Fruit fly (Drosophila melanogaster): ENCODE results near the gene CG11162.

Gene CG11162

dm6 chrX:13679565-13679964, 2.9 kb downstream of the CG11162 start (continued):
- TF ChIP-seq chn (GFP tag; optimal IDR thresholded peaks at IDR 0.05) (no peak), tin (GFP tag; optimal IDR thresholded peaks at IDR 0.05) (no peak), mld (GFP tag; IDR thresholded peaks at IDR 0.05; ENCODE audit: partially characterized antibody) (no peak), wek (GFP tag; optimal IDR thresholded peaks at IDR 0.05) (no peak), CG10267 (tag; optimal IDR thresholded peaks at IDR 0.05) (peak; percentile 26), CTCF (GFP tag; optimal IDR thresholded peaks at IDR 0.05) (no peak), cad (GFP tag; optimal IDR thresholded peaks at IDR 0.05) (no peak), Meics (GFP tag; optimal IDR thresholded peaks at IDR 0.05) (peak; percentile 19), CG12104 (GFP tag; optimal IDR thresholded peaks at IDR 0.05) (no peak), unpg (GFP tag; optimal IDR thresholded peaks at IDR 0.05) (peak; percentile 53), ase (GFP tag; IDR thresholded peaks at IDR 0.05) (no peak), gcm2 (GFP tag; optimal IDR thresholded peaks at IDR 0.05) (no peak), CG18599 (GFP tag; optimal IDR thresholded peaks at IDR 0.05) (peak; percentile 10), CG9609 (GFP tag; optimal IDR thresholded peaks at IDR 0.05) (no peak), peb (GFP tag; IDR thresholded peaks at IDR 0.05) (no peak), CG34422 (GFP tag; IDR thresholded peaks at IDR 0.05) (no peak), wdn (GFP tag; IDR thresholded peaks at IDR 0.05) (no peak), Xbp1 (GFP tag; optimal IDR thresholded peaks at IDR 0.05) (peak; percentile 15), Hand (GFP tag; optimal IDR thresholded peaks at IDR 0.05) (no peak), pb (GFP tag; optimal IDR thresholded peaks at IDR 0.05) (no peak), CG14441 (GFP tag; IDR thresholded peaks at IDR 0.05) (no peak), fru (optimal IDR thresholded peaks at IDR 0.05) (no peak), ftz-f1 (GFP tag; optimal IDR thresholded peaks at IDR 0.05) (no peak), Fer2 (tag; optimal IDR thresholded peaks at IDR 0.05) (no peak), Abd-B (GFP tag; optimal IDR thresholded peaks at IDR 0.05) (no peak), CG31388 (GFP tag; optimal IDR thresholded peaks at IDR 0.05) (no peak), CG2712 (tag; optimal IDR thresholded peaks at IDR 0.05) (peak; percentile 47), unc-4 (GFP tag; IDR thresholded peaks at IDR 0.05; ENCODE audit: partially characterized antibody) (no peak), CG10565 (GFP tag; optimal IDR thresholded peaks at IDR 0.05) (no peak), CG2199 (GFP tag; IDR thresholded peaks at IDR 0.05) (no peak), Nf-YB (GFP tag; optimal IDR thresholded peaks at IDR 0.05) (no peak), CG11247 (GFP tag; IDR thresholded peaks at IDR 0.05) (no peak), chinmo (GFP tag; IDR thresholded peaks at IDR 0.05; ENCODE audit: partially characterized antibody) (no peak), nom (GFP tag; optimal IDR thresholded peaks at IDR 0.05) (no peak), lilli (GFP tag; optimal IDR thresholded peaks at IDR 0.05) (no peak), TFAM (GFP tag; optimal IDR thresholded peaks at IDR 0.05) (no peak), gce (GFP tag; IDR thresholded peaks at IDR 0.05) (no peak), Hr51 (GFP tag; optimal IDR thresholded peaks at IDR 0.05) (peak in 1 of 2 experiments; percentile 52), ERR (GFP tag; optimal IDR thresholded peaks at IDR 0.05) (no peak), CG12299 (tag; optimal IDR thresholded peaks at IDR 0.05) (no peak), sens (GFP tag) (peak; percentile 19), D19A (tag; optimal IDR thresholded peaks at IDR 0.05) (no peak), Sin3A (optimal IDR thresholded peaks at IDR 0.05) (no peak), ap (GFP tag; IDR thresholded peaks at IDR 0.05) (no peak), Bgb (GFP tag; IDR thresholded peaks at IDR 0.05; ENCODE audit: partially characterized antibody) (no peak), CG13424 (tag; optimal IDR thresholded peaks at IDR 0.05) (peak; percentile 36), Six4 (GFP tag; optimal IDR thresholded peaks at IDR 0.05) (no peak), Bteb2 (GFP tag; optimal IDR thresholded peaks at IDR 0.05) (no peak), CG2116 (GFP tag; optimal IDR thresholded peaks at IDR 0.05) (no peak), slp2 (GFP tag; optimal IDR thresholded peaks at IDR 0.05) (no peak), CG3407 (GFP tag; optimal IDR thresholded peaks at IDR 0.05) (no peak), CG1529 (GFP tag; optimal IDR thresholded peaks at IDR 0.05) (no peak), h (optimal IDR thresholded peaks at IDR 0.05) (no peak), otp (GFP tag; IDR thresholded peaks at IDR 0.05) (no peak)
